Worm (Caenorhabditis elegans): ENCODE measurements around the gene E02A10.4.

E02A10.4 gene

DNA sequence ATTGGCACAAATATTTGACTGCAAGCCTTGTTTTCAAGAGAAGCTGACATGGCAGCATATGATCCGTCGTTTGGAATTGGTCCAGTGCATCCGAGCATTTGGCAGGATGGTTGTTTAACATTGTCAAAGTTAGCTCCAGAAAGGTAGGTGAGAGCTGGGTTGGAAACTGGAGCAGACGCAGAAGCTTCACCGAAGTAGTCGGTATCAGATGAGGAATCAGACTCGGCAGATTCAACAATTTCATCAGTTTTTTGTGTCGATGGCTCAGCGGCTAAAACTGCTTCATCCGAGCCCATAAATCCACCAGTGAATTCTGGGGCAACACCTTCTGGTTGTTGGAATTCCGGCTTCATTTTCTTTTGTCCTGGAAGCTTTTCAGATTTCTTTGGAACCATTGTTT lies 18.1 kb downstream of the E02A10.4 start:
- TF ChIP-seq ama-1 (optimal IDR thresholded peaks at IDR 0.05) (peak; percentile 81), ama-1 (GFP tag; optimal IDR thresholded peaks at IDR 0.05) (no peak), sptf-2 (GFP tag; optimal IDR thresholded peaks at IDR 0.05) (no peak), ceh-100 (GFP tag; IDR thresholded peaks at IDR 0.05) (no peak), ztf-18 (tag; optimal IDR thresholded peaks at IDR 0.05) (no peak), tbx-9 (tag; optimal IDR thresholded peaks at IDR 0.05; ENCODE audit: borderline replicate concordance) (no peak), let-526 (GFP tag; IDR thresholded peaks at IDR 0.05) (no peak), gei-17 (GFP tag; optimal IDR thresholded peaks at IDR 0.05) (no peak), sdz-38 (tag; optimal IDR thresholded peaks at IDR 0.05) (no peak), rcor-1 (GFP tag; IDR thresholded peaks at IDR 0.05) (no peak), mcd-1 (GFP tag; IDR thresholded peaks at IDR 0.05) (0 out of 2 replicates have a peak, but pooled peaks have one; percentile 15), chd-7 (tag; optimal IDR thresholded peaks at IDR 0.05) (peak; percentile 5), athp-1 (tag; optimal IDR thresholded peaks at IDR 0.05) (no peak), Y53F4B.3 (GFP tag; IDR thresholded peaks at IDR 0.05) (no peak), C17E4.6 (GFP tag; IDR thresholded peaks at IDR 0.05) (no peak), ztf-28 (GFP tag; IDR thresholded peaks at IDR 0.05) (no peak), K12H6.12 (tag; optimal IDR thresholded peaks at IDR 0.05) (no peak), Y56A3A.18 (GFP tag; IDR thresholded peaks at IDR 0.05) (no peak), Y67H2A.10 (GFP tag; conservative IDR thresholded peaks at IDR 0.05) (no peak)

DNA sequence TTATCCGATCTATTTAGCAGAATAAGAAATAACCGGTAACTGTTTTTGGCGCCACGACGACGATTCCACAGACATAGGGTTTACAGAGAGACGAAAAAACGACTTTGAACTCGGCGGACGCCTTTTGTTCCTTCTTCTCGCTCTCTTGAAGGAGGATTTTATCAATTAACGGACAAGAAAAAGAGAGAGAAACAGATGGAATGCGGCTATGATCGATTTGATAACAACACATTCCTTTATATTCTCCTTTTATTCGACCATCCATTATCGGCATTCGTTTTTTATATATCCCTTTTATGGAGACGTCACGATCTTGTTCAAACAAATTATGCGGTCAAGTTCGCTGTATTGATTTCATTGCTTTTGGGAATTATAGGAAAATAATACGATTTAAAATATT lies 18.9 kb downstream of the E02A10.4 start:
- TF ChIP-seq rcor-1 (GFP tag; IDR thresholded peaks at IDR 0.05) (peak; percentile 10; the same call in 1 of the 2 replicates), B0336.3 (GFP tag; IDR thresholded peaks at IDR 0.05) (no peak), bed-1 (GFP tag; IDR thresholded peaks at IDR 0.05) (no peak), nfyb-1 (GFP tag; IDR thresholded peaks at IDR 0.05) (peak; percentile 59; the same call in 1 of the 2 replicates), cebp-2 (GFP tag; IDR thresholded peaks at IDR 0.05) (no peak), xnd-1 (tag; optimal IDR thresholded peaks at IDR 0.05) (no peak), Y95B8A.8 (GFP tag; IDR thresholded peaks at IDR 0.05) (no peak), ztf-26 (tag; optimal IDR thresholded peaks at IDR 0.05) (peak; percentile 18), repo-1 (tag; optimal IDR thresholded peaks at IDR 0.05) (no peak), lin-40 (tag; optimal IDR thresholded peaks at IDR 0.05) (no peak), ztf-6 (GFP tag; IDR thresholded peaks at IDR 0.05) (no peak), sea-2 (GFP tag; IDR thresholded peaks at IDR 0.05) (no peak), ztf-28 (GFP tag; IDR thresholded peaks at IDR 0.05) (no peak), ama-1 (optimal IDR thresholded peaks at IDR 0.05) (peak; percentile 73), ama-1 (GFP tag; optimal IDR thresholded peaks at IDR 0.05) (no peak)

DNA sequence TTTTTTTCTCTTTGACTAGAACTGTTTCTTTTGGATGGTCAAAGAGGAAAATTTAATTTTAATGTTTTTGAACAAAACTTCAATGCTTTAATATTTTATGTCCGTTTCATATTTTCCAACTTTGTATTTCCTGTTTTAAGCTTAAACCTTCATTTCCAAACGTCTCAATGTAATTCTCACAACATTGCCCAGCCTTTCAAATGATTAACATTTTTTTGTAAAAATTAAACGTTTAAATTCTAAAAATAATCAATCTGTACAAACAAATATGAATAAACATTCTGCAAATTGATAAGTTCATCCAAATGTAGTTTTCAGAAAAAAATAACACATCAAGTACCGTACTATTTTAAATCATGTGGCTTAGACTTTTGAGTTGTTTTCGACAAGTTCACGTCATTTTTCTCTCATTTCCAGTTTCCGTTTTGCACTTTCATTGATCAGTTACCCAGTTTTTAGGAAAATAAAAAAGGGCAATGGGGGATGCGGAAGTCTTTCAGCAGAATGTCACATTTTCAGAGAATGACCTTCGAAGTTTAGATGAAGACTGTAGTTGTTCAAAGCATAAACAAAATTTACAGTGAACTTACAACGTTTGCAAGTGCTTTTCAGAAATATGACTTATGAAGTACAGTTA lies 24.9 kb downstream of the E02A10.4 start:
- TF ChIP-seq tlf-1 (GFP tag; optimal IDR thresholded peaks at IDR 0.05) (no peak), ceh-58 (GFP tag; IDR thresholded peaks at IDR 0.05) (no peak), Y95B8A.8 (GFP tag; IDR thresholded peaks at IDR 0.05) (no peak), aptf-3 (GFP tag; IDR thresholded peaks at IDR 0.05) (no peak), T26A5.8 (tag; optimal IDR thresholded peaks at IDR 0.05) (no peak), let-607 (tag; optimal IDR thresholded peaks at IDR 0.05) (no peak), snpc-3.4 (tag; optimal IDR thresholded peaks at IDR 0.05) (no peak), F52B5.7 (tag; optimal IDR thresholded peaks at IDR 0.05) (no peak), rec-8 (tag; optimal IDR thresholded peaks at IDR 0.05) (no peak), nhr-80 (tag; optimal IDR thresholded peaks at IDR 0.05) (no peak), efl-1 (GFP tag; optimal IDR thresholded peaks at IDR 0.05) (no peak), pha-4 (tag; optimal IDR thresholded peaks at IDR 0.05) (no peak), hmg-20 (GFP tag; IDR thresholded peaks at IDR 0.05) (no peak)
